Worm (Caenorhabditis elegans): ENCODE results near the gene K02C4.3.

K02C4.3 gene

DNA sequence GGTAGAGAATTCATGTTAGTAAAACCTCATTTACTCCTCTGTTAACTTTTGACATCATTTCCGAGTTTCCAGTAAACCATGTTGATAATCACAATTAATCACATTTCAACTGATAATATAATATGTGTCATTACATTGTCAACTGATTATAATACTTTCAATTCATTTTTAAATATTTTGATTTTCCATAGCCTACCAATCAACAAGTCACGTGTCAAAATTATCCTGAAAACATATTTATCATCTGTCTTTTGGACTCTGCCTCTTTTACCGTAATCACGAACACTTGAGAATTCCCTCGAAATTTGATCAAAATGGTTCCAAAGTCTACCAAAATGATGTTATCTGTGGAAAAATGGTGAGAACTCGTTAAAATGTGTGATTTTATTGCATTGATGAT is 12.6 kb downstream of the K02C4.3 start:
- TF ChIP-seq nhr-76 (tag; optimal IDR thresholded peaks at IDR 0.05) (no peak), ama-1 (optimal IDR thresholded peaks at IDR 0.05) (no peak), elt-2 (tag; optimal IDR thresholded peaks at IDR 0.05) (peak; percentile 79), pqm-1 (tag; optimal IDR thresholded peaks at IDR 0.05) (peak; percentile 72)

DNA sequence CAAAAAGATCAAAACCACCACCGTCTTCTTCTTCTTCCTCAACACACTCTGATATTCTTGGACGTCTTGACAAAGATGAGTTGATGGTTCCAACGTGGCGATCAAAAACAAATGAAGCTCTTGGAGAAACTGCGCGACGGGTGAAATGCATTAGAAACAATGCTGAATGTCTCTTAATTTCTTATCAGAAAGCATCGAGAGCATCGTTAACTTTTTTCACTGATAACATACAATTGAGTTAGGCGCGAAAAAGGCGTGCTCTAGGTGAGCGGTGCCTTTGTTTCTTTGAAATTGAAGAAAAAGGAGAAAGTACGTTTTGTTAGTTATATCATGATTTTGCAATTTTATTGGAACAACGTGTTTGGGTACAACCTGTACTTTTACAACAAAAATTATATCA is 13.4 kb downstream of the K02C4.3 start, which contains the start of gene gpcp-2:
gpcp-2 (minus strand) TSS at position 153 of the 400 bp plus-strand sequence.
- peak; percentile 82 for TF ChIP-seq elt-2 (tag; optimal IDR thresholded peaks at IDR 0.05)
- peak; percentile 32 for TF ChIP-seq pqm-1 (tag; optimal IDR thresholded peaks at IDR 0.05)
- no peak for TF ChIP-seq mdl-1 (tag; optimal IDR thresholded peaks at IDR 0.05)

- TF ChIP-seq lin-39 (tag; optimal IDR thresholded peaks at IDR 0.05) (peak; percentile 36), nhr-25 (tag; optimal IDR thresholded peaks at IDR 0.05) (peak; percentile 35), lin-15B (tag; optimal IDR thresholded peaks at IDR 0.05) (peak; percentile 20), fos-1 (tag; optimal IDR thresholded peaks at IDR 0.05) (no peak), ztf-11 (tag; optimal IDR thresholded peaks at IDR 0.05) (no peak), mdl-1 (tag; optimal IDR thresholded peaks at IDR 0.05) (peak; percentile 55), nhr-43 (tag; optimal IDR thresholded peaks at IDR 0.05; ENCODE audit: poor library complexity, severe bottlenecking) (peak; percentile 56), snpc-4 (tag; optimal IDR thresholded peaks at IDR 0.05) (no peak), elt-2 (tag; optimal IDR thresholded peaks at IDR 0.05) (no peak), egl-5 (tag; optimal IDR thresholded peaks at IDR 0.05) (no peak), aly-2 (tag; optimal IDR thresholded peaks at IDR 0.05) (no peak), eor-1 (tag; optimal IDR thresholded peaks at IDR 0.05) (no peak), elt-1 (tag; optimal IDR thresholded peaks at IDR 0.05) (no peak), unc-62 (GFP tag; optimal IDR thresholded peaks at IDR 0.05) (peak; percentile 69), fkh-10 (GFP tag; optimal IDR thresholded peaks at IDR 0.05) (peak; percentile 8), egl-27 (tag; optimal IDR thresholded peaks at IDR 0.05) (peak; percentile 22), ZK546.5 (tag; optimal IDR thresholded peaks at IDR 0.05) (no peak), tbx-2 (tag; optimal IDR thresholded peaks at IDR 0.05) (peak; percentile 1), nfya-1 (tag; optimal IDR thresholded peaks at IDR 0.05; ENCODE audit: insufficient read depth) (peak; percentile 55), ztf-4 (tag; optimal IDR thresholded peaks at IDR 0.05) (no peak), unc-39 (tag; optimal IDR thresholded peaks at IDR 0.05) (no peak), ceh-82 (tag; optimal IDR thresholded peaks at IDR 0.05) (no peak), pha-4 (tag; optimal IDR thresholded peaks at IDR 0.05) (peak; percentile 69), nhr-11 (tag; optimal IDR thresholded peaks at IDR 0.05) (peak; percentile 57), hmg-11 (tag; optimal IDR thresholded peaks at IDR 0.05) (peak; percentile 52), R02D3.7 (tag; optimal IDR thresholded peaks at IDR 0.05) (no peak), nhr-76 (tag; optimal IDR thresholded peaks at IDR 0.05) (no peak)
These were observed 14.7 kb downstream of the K02C4.3 start for ce11 chrII:8071801-8072544.

DNA sequence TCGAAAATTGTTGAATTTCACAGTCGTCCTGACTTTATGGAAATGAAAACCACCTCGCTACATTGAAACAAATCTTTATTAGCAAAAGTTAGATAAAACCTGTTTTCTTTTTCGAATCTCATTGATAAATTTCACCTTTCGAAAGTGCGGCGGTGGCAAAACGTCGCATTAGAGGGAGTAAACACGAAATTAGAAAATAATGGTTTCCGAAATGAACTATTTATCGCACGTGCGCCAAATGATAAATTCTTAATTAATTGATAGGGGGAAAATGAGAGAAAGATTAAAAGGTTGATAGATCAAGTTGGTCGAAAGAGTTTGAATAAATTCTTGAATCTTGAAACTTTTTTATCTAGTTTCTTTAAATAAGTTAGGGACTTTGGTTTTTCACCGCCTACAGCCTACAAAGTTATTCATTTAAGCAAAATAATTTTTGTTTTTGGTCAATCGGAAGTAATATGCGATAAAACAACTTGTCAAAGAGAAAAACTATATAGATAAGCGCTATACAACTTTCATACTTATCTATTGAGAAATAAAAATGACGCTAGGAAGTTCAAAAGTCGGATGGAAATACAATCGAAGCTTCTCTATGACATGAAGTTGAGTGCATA is 15.5 kb downstream of the K02C4.3 start:
- no peak for TF ChIP-seq snpc-4 (tag; optimal IDR thresholded peaks at IDR 0.05)
- TF ChIP-seq ceh-16 (tag; optimal IDR thresholded peaks at IDR 0.05), result no peak
- no peak for TF ChIP-seq jun-1 (tag; optimal IDR thresholded peaks at IDR 0.05)
- no peak for TF ChIP-seq nhr-11 (tag; optimal IDR thresholded peaks at IDR 0.05)
- TF ChIP-seq nhr-23 (tag; optimal IDR thresholded peaks at IDR 0.05), result peak; percentile 7
- no peak for TF ChIP-seq aly-2 (tag; optimal IDR thresholded peaks at IDR 0.05)
- peak; percentile 72 for TF ChIP-seq elt-2 (tag; optimal IDR thresholded peaks at IDR 0.05)
- peak; percentile 38 for TF ChIP-seq nhr-43 (tag; optimal IDR thresholded peaks at IDR 0.05; ENCODE audit: poor library complexity, severe bottlenecking)
- TF ChIP-seq daf-12 (tag; optimal IDR thresholded peaks at IDR 0.05), result no peak
- no peak for TF ChIP-seq fkh-2 (tag; optimal IDR thresholded peaks at IDR 0.05)
- TF ChIP-seq lsy-12 (tag; optimal IDR thresholded peaks at IDR 0.05), result no peak
- TF ChIP-seq pqm-1 (tag; optimal IDR thresholded peaks at IDR 0.05), result peak; percentile 32

All from whole organism, L3 larva.